Worm (Caenorhabditis elegans): Measurements from ENCODE around the gene C54D10.5.
A peak's percentile ranks its signal among the peaks of the same experiment; 100 is the strongest.

C54D10.5 gene

ce11 chrV:12412321-12412720 is 16.8 kb upstream of the C54D10.5 start:
- TF ChIP-seq attf-3 (GFP tag; conservative IDR thresholded peaks at IDR 0.05) = no peak
- TF ChIP-seq mes-4 (tag; optimal IDR thresholded peaks at IDR 0.05) = no peak
- TF ChIP-seq nhr-80 (tag; optimal IDR thresholded peaks at IDR 0.05) = no peak

- TF ChIP-seq nhr-80 (tag; optimal IDR thresholded peaks at IDR 0.05) (peak; percentile 15), hmg-1.2 (GFP tag; IDR thresholded peaks at IDR 0.05) (peak; percentile 44; the same call in 1 of the 2 replicates), C17E4.6 (GFP tag; IDR thresholded peaks at IDR 0.05) (no peak), ceh-79 (tag; optimal IDR thresholded peaks at IDR 0.05) (no peak), B0019.2 (GFP tag; conservative IDR thresholded peaks at IDR 0.05) (no peak), ZK185.1 (tag; optimal IDR thresholded peaks at IDR 0.05; ENCODE audit: poor library complexity, severe bottlenecking) (no peak), madf-8 (GFP tag; conservative IDR thresholded peaks at IDR 0.05) (no peak)
Observed at ce11 chrV:12413651-12414114, 15.5 kb upstream of the C54D10.5 start, which contains the start of gene cdr-6. TSS of gene cdr-6 (minus strand) at chrV:12413701.

- TF ChIP-seq dpl-1 (GFP tag; optimal IDR thresholded peaks at IDR 0.05) = no peak
- TF ChIP-seq nhr-80 (tag; optimal IDR thresholded peaks at IDR 0.05) = peak; percentile 0
Observed at ce11 chrV:12414362-12414761, 14.8 kb upstream of the C54D10.5 start.

- TF ChIP-seq dox-1 (GFP tag; IDR thresholded peaks at IDR 0.05) (no peak), ceh-40 (GFP tag; IDR thresholded peaks at IDR 0.05) (no peak), cebp-1 (GFP tag; IDR thresholded peaks at IDR 0.05) (peak; percentile 47; the same call in 1 of the 2 replicates), cebp-1 (tag; optimal IDR thresholded peaks at IDR 0.05) (no peak), nhr-80 (tag; optimal IDR thresholded peaks at IDR 0.05) (peak; percentile 73), F57C9.4 (tag; optimal IDR thresholded peaks at IDR 0.05) (no peak)
Observed at ce11 chrV:12415656-12416055, 13.5 kb upstream of the C54D10.5 start, which contains the start of gene cdr-2. TSS of gene cdr-2 (minus strand) at chrV:12415709.

- TF ChIP-seq Y56A3A.18 (GFP tag; IDR thresholded peaks at IDR 0.05) (no peak), nfyb-1 (GFP tag; IDR thresholded peaks at IDR 0.05) (no peak), lsy-27 (tag; optimal IDR thresholded peaks at IDR 0.05; ENCODE audit: borderline replicate concordance, insufficient read depth) (no peak), snpc-4 (GFP tag; optimal IDR thresholded peaks at IDR 0.05) (no peak), snpc-4 (tag; optimal IDR thresholded peaks at IDR 0.05) (no peak), zim-3 (tag; optimal IDR thresholded peaks at IDR 0.05) (no peak), nhr-80 (tag; optimal IDR thresholded peaks at IDR 0.05) (no peak), F39B2.1 (GFP tag; IDR thresholded peaks at IDR 0.05) (no peak), let-607 (tag; optimal IDR thresholded peaks at IDR 0.05) (no peak), cebp-2 (GFP tag; IDR thresholded peaks at IDR 0.05) (no peak), ceh-58 (GFP tag; IDR thresholded peaks at IDR 0.05) (no peak), hlh-12 (tag; optimal IDR thresholded peaks at IDR 0.05) (no peak), ztf-3 (GFP tag; optimal IDR thresholded peaks at IDR 0.05) (no peak), ztf-28 (GFP tag; IDR thresholded peaks at IDR 0.05) (no peak)
Observed at ce11 chrV:12417277-12417676, 11.9 kb upstream of the C54D10.5 start, which contains the start of gene cdr-3. TSS of gene cdr-3 (minus strand) at chrV:12417377.

- TF ChIP-seq madf-6 (GFP tag; IDR thresholded peaks at IDR 0.05) = no peak
- no peak for TF ChIP-seq chd-7 (tag; optimal IDR thresholded peaks at IDR 0.05)
- no peak for TF ChIP-seq lag-1 (GFP tag; IDR thresholded peaks at IDR 0.05)
- no peak for TF ChIP-seq lsy-27 (tag; optimal IDR thresholded peaks at IDR 0.05; ENCODE audit: borderline replicate concordance, insufficient read depth)
- TF ChIP-seq snpc-1.1 (tag; optimal IDR thresholded peaks at IDR 0.05; ENCODE audit: insufficient read depth) = no peak
- TF ChIP-seq egl-18 (GFP tag; IDR thresholded peaks at IDR 0.05) = no peak
- TF ChIP-seq egl-44 (GFP tag; IDR thresholded peaks at IDR 0.05) = no peak
- TF ChIP-seq pha-4 (tag; optimal IDR thresholded peaks at IDR 0.05) = no peak
- no peak for TF ChIP-seq bed-2 (GFP tag; IDR thresholded peaks at IDR 0.05)
- no peak for TF ChIP-seq F39B2.1 (GFP tag; IDR thresholded peaks at IDR 0.05)
Observed at ce11 chrV:12418292-12418691, 10.8 kb upstream of the C54D10.5 start, which contains the start of gene C54D10.3. TSS of gene C54D10.3 (plus strand) at chrV:12418592.
